Worm (Caenorhabditis elegans) whole organism, L2 larva: ENCODE data around the gene srh-272.

ENCODE experiments used
- F13H6.1 ChIP-seq: sonication (generic microtip); optimal IDR thresholded peaks from 2 replicates; lab custom pipeline; 2016; ENCODE audit warnings: missing genetic modification characterization, missing compliant biosample characterization
- Y55F3AM.14 ChIP-seq: fragments of 200-800 bp; sonication (Bioruptor generic); optimal IDR thresholded peaks from 2 replicates; lab custom pipeline; 2018; ENCODE audit warnings: mild to moderate bottlenecking, missing genetic modification characterization, missing compliant biosample characterization
- ZK546.5 ChIP-seq: sonication (generic microtip); optimal IDR thresholded peaks from 2 replicates; lab custom pipeline; 2017; ENCODE audit warnings: missing biosample characterization, missing genetic modification characterization
- alr-1 ChIP-seq: fragments of 150-350 bp; optimal IDR thresholded peaks from 2 replicates; lab custom pipeline; 2014; ENCODE audit warnings: missing biosample characterization, missing genetic modification characterization
- aly-2 ChIP-seq: fragments of 150-350 bp; optimal IDR thresholded peaks from 2 replicates; lab custom pipeline; 2014; ENCODE audit warnings: missing biosample characterization, missing genetic modification characterization
- ceh-16 ChIP-seq: fragments of 150-350 bp; optimal IDR thresholded peaks from 2 replicates; lab custom pipeline; 2014; ENCODE audit warnings: missing biosample characterization, missing genetic modification characterization
- crh-2 ChIP-seq: sonication (generic microtip); optimal IDR thresholded peaks from 2 replicates; lab custom pipeline; 2017; ENCODE audit warnings: missing biosample characterization, missing genetic modification characterization
- elt-3 ChIP-seq: sonication (generic microtip); optimal IDR thresholded peaks from 2 replicates; lab custom pipeline; 2017; ENCODE audit warnings: missing biosample characterization, missing genetic modification characterization
- fos-1 ChIP-seq: fragments of 150-350 bp; optimal IDR thresholded peaks from 2 replicates; lab custom pipeline; 2014; ENCODE audit warnings: missing biosample characterization, missing genetic modification characterization
- gmeb-1 ChIP-seq: fragments of 150-350 bp; optimal IDR thresholded peaks from 2 replicates; lab custom pipeline; 2014; ENCODE audit warnings: missing biosample characterization, missing genetic modification characterization
- lsy-2 ChIP-seq, 2 experiments: fragments of 150-350 bp in 1 of 2; sonication (generic microtip) in 1 of 2; optimal IDR thresholded peaks; 2 replicates each; lab custom pipeline; 2014 to 2017; ENCODE audit warnings: missing biosample characterization in 2 of 2, missing genetic modification characterization in 2 of 2
- mdl-1 ChIP-seq, 2 experiments: fragments of 150-350 bp in 1 of 2; sonication (generic microtip) in 1 of 2; optimal IDR thresholded peaks; 2 replicates each; lab custom pipeline; 2017; ENCODE audit warnings: missing biosample characterization in 2 of 2, missing genetic modification characterization in 2 of 2
- nhr-10 ChIP-seq: sonication (generic microtip); optimal IDR thresholded peaks from 2 replicates; lab custom pipeline; 2017; ENCODE audit warnings: missing biosample characterization, missing genetic modification characterization
- nhr-11 ChIP-seq: fragments of 150-350 bp; optimal IDR thresholded peaks from 2 replicates; lab custom pipeline; 2014; ENCODE audit warnings: missing biosample characterization, missing genetic modification characterization
- nhr-12 ChIP-seq: fragments of 150-350 bp; optimal IDR thresholded peaks from 2 replicates; lab custom pipeline; 2014; ENCODE audit warnings: missing biosample characterization, missing genetic modification characterization
- nhr-129 ChIP-seq: fragments of 150-350 bp; optimal IDR thresholded peaks from 2 replicates; lab custom pipeline; 2014; ENCODE audit warnings: missing biosample characterization, missing genetic modification characterization
- nhr-23 ChIP-seq: fragments of 150-350 bp; optimal IDR thresholded peaks from 2 replicates; lab custom pipeline; 2014; ENCODE audit warnings: missing biosample characterization, missing genetic modification reagents, missing genetic modification characterization
- nhr-25 ChIP-seq: fragments of 150-350 bp; sonication (generic microtip); optimal IDR thresholded peaks from 3 replicates; lab custom pipeline; 2014; ENCODE audit warnings: missing biosample characterization, missing genetic modification characterization
- nhr-77 ChIP-seq: fragments of 150-350 bp; optimal IDR thresholded peaks from 2 replicates; lab custom pipeline; 2014; ENCODE audit warnings: missing biosample characterization, missing genetic modification characterization
- sem-4 ChIP-seq: fragments of 150-350 bp; optimal IDR thresholded peaks from 2 replicates; lab custom pipeline; 2014; ENCODE audit warnings: missing biosample characterization, missing genetic modification reagents, missing genetic modification characterization
- skn-1 ChIP-seq: sonication (generic microtip); optimal IDR thresholded peaks from 2 replicates; lab custom pipeline; 2017; ENCODE audit warnings: missing biosample characterization, missing genetic modification characterization
- sma-3 ChIP-seq: sonication (generic microtip); optimal IDR thresholded peaks from 2 replicates; lab custom pipeline; 2016; ENCODE audit warnings: missing genetic modification reagents, missing genetic modification characterization, missing compliant biosample characterization
- sma-9 ChIP-seq, 2 experiments: fragments of 150-350 bp in 1 of 2; sonication (generic microtip) in 1 of 2; optimal IDR thresholded peaks; 2 replicates each; lab custom pipeline; 2014 to 2016; ENCODE audit warnings: missing genetic modification characterization in 2 of 2, mild to moderate bottlenecking in 1 of 2, missing biosample characterization in 1 of 2, missing compliant biosample characterization in 1 of 2, missing genetic modification reagents in 1 of 2, moderate library complexity in 1 of 2
- unc-55 ChIP-seq: fragments of 150-350 bp; sonication (generic microtip); optimal IDR thresholded peaks from 3 replicates; lab custom pipeline; 2014; ENCODE audit warnings: missing biosample characterization, missing genetic modification reagents, missing genetic modification characterization
- unc-62 ChIP-seq: fragments of 150-350 bp; optimal IDR thresholded peaks from 2 replicates; lab custom pipeline; 2014; ENCODE audit warnings: missing biosample characterization, missing genetic modification reagents, missing genetic modification characterization
- ztf-1 ChIP-seq: fragments of 200-800 bp; sonication (Bioruptor generic); conservative IDR thresholded peaks from 2 replicates; pipeline ENCODE4 v1.3.6; 2022; ENCODE audit warnings: missing genetic modification characterization, missing compliant biosample characterization

srh-272 gene

ce11 chrV:2861505-2861904 is 1.6 kb upstream of the srh-272 start, which contains the start of gene srh-270:
srh-270 (minus strand) TSS chrV:2861605.
- TF ChIP-seq nhr-23 (no peak), ZK546.5 (tag; lab: Kevin White, UChicago) (no peak)

DNA sequence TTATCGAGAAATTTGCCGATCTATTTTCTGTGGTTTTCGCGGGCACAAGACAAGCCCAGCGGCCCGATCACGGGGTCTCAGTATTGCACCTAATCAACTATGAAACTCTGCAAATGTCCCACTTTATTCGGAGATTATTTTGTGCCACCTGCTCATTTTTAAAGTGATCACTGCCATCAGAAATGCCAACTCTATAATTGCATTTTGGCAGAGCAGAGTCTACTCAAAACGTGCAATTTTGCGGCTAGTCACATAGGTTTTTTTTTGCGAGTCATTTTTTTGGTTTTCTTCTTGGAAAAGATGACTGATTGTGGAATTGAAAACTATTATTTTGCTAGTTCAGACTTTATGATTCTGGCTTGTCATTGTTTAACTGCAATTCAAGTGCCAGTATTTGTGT is 1.8 kb downstream of the srh-272 start, which contains the start of gene srh-240:
Gene srh-240, plus strand, starts transcription at position 301 of the 400 bp plus-strand sequence.
- TF ChIP-seq aly-2 (no peak), elt-3 (no peak), nhr-25 (tag; lab: Kevin White, UChicago) (no peak), skn-1 (tag; lab: Kevin White, UChicago) (no peak), ceh-16 (no peak)

DNA sequence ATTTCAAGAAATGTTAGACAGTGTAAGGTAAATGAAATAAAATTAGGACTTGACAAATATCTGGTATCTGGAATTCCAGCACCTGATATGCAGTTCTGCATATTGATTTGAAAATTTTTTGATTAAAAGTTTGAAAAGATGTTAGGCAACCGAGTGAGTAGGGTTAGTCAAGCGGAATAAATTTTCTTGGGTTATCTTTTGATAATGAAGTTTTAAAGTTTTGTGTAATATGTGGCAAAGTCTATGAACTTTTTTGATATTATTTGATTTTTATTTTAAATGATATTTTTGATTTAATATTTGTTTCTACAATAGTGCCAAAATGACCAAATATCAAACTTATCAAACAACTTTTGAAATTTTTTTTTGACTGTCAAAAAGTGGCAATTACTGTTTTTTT is 6.4 kb downstream of the srh-272 start, which contains the start of gene srh-241:
Gene srh-241, minus strand, starts transcription at position 101 of the 400 bp plus-strand sequence.
- no peak for TF ChIP-seq Y55F3AM.14 (GFP tag; lab: Kevin White, UChicago)
- TF ChIP-seq elt-3: no peak
- no peak for TF ChIP-seq sma-3 (GFP tag; lab: Kevin White, UChicago)
- no peak for TF ChIP-seq nhr-129
- no peak for TF ChIP-seq unc-62
- TF ChIP-seq gmeb-1 (tag; lab: Kevin White, UChicago): no peak
- no peak for TF ChIP-seq sma-9 (GFP tag; optimal IDR thresholded peaks at IDR 0.05; lab: Kevin White, UChicago)
- no peak for TF ChIP-seq sma-9 (tag; optimal IDR thresholded peaks at IDR 0.05; lab: Kevin White, UChicago)
- TF ChIP-seq unc-55 (GFP tag; lab: Kevin White, UChicago): no peak
- no peak for TF ChIP-seq nhr-23
- no peak for TF ChIP-seq mdl-1 (tag; optimal IDR thresholded peaks at IDR 0.05; lab: Kevin White, UChicago)
- no peak for TF ChIP-seq nhr-11

- TF ChIP-seq unc-55 (GFP tag; lab: Kevin White, UChicago): no peak
- TF ChIP-seq Y55F3AM.14 (GFP tag; lab: Kevin White, UChicago): no peak
- no peak for TF ChIP-seq ztf-1 (GFP tag; lab: Robert Waterston, UW)
- TF ChIP-seq nhr-77: no peak
- no peak for TF ChIP-seq sem-4 (tag; lab: Kevin White, UChicago)
- no peak for TF ChIP-seq lsy-2 (tag; optimal IDR thresholded peaks at IDR 0.05; lab: Kevin White, UChicago)
- TF ChIP-seq fos-1 (tag; lab: Kevin White, UChicago): no peak
- no peak for TF ChIP-seq alr-1
- TF ChIP-seq nhr-12 (tag; lab: Kevin White, UChicago): no peak
- TF ChIP-seq, all 48 proteins: peak for 0
Observed at ce11 chrV:2870127-2870526, 7.0 kb downstream of the srh-272 start, which contains the start of gene srh-243. srh-243 (plus strand) TSS chrV:2870427.

- TF ChIP-seq F13H6.1 (tag; lab: Kevin White, UChicago) (no peak), crh-2 (tag; lab: Kevin White, UChicago) (no peak), nhr-10 (no peak), nhr-129 (no peak), Y55F3AM.14 (GFP tag; lab: Kevin White, UChicago) (no peak)
Observed at ce11 chrV:2871754-2872504, 8.8 kb downstream of the srh-272 start.

- TF ChIP-seq sma-9 (GFP tag; optimal IDR thresholded peaks at IDR 0.05; lab: Kevin White, UChicago) (no peak), sma-9 (tag; optimal IDR thresholded peaks at IDR 0.05; lab: Kevin White, UChicago) (no peak)
Observed at ce11 chrV:2872947-2873346, 9.8 kb downstream of the srh-272 start.

DNA sequence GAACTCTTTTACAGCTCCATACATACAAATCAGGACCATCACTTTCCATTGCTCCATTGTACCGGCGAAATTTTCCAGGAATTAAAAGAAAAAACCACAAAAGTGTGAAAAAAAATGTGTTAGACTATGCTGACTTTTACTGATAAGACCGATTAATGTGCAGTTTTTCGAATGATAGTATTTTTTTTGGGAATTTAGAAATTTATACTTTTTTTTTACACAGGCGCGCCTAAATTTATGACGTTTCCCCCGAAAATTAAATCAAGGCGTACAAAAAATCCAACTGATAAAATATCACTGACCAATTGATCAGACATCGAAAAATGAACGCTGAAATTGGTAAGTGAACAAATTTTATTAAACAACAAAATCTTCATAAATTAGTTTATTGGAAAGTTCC is 12.3 kb downstream of the srh-272 start, which contains the start of gene folt-2:
Gene folt-2, minus strand, starts transcription at position 179 of the 400 bp plus-strand sequence.
- TF ChIP-seq nhr-12 (tag; lab: Kevin White, UChicago) (no peak), fos-1 (tag; lab: Kevin White, UChicago) (peak; percentile 60)
- TF ChIP-seq, all 48 proteins: peak for 1
